Fruit fly (Drosophila melanogaster): ENCODE results near the gene CG15040.

DNA sequence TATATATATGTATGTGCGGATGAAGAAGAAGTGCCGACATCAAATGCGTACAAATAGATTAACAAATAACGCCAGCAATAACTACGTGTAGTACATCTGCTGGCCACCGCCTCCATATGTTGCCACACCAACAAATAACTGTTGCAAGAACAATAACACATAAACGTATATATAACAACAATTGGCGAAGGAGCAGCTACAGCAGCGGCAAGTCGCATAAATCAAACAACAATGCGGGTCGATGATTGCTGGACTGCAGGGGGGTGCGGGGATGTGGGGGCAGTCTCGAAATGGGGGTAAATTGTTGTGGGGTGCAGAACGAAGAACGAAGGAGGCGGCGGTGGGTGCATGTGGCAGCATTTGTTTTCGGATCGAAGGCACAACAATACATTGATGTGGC is 56.8 kb downstream of the CG15040 start:
- TF ChIP-seq CG1621 (tag; optimal IDR thresholded peaks at IDR 0.05) = no peak
- no peak for TF ChIP-seq Lpt (GFP tag; optimal IDR thresholded peaks at IDR 0.05)
- no peak for TF ChIP-seq Sox102F (GFP tag; optimal IDR thresholded peaks at IDR 0.05)
- TF ChIP-seq lz (GFP tag; optimal IDR thresholded peaks at IDR 0.05) = no peak
- no peak for TF ChIP-seq CG3032 (tag; optimal IDR thresholded peaks at IDR 0.05)
- no peak for TF ChIP-seq spab (GFP tag; optimal IDR thresholded peaks at IDR 0.05)
- no peak for TF ChIP-seq fd85E (GFP tag; optimal IDR thresholded peaks at IDR 0.05)
- TF ChIP-seq vri (GFP tag; optimal IDR thresholded peaks at IDR 0.05) = no peak
- TF ChIP-seq Eip93F (GFP tag; optimal IDR thresholded peaks at IDR 0.05) = no peak
- TF ChIP-seq CG9139 (GFP tag; optimal IDR thresholded peaks at IDR 0.05) = no peak
- no peak for TF ChIP-seq CG31627 (GFP tag; optimal IDR thresholded peaks at IDR 0.05)
- TF ChIP-seq salr (GFP tag; optimal IDR thresholded peaks at IDR 0.05) = no peak
- no peak for TF ChIP-seq ss (GFP tag; optimal IDR thresholded peaks at IDR 0.05)
- no peak for TF ChIP-seq OdsH (GFP tag; optimal IDR thresholded peaks at IDR 0.05)

Measured in whole organism, prepupa.